Fruit fly (Drosophila melanogaster): ENCODE results near the gene Pex12.
A peak's percentile ranks its signal among the peaks of the same experiment; 100 is the strongest.

The Pex12 gene

dm6 chr2L:865851-866250 lies 50.1 kb downstream of the Pex12 start (continued):
- TF ChIP-seq crp (GFP tag; optimal IDR thresholded peaks at IDR 0.05), result peak in 1 of 2 experiments; percentile 66
- TF ChIP-seq Hmx (GFP tag; optimal IDR thresholded peaks at IDR 0.05), result peak; percentile 92
- no peak for TF ChIP-seq vnd (GFP tag; IDR thresholded peaks at IDR 0.05; ENCODE audit: partially characterized antibody)
- peak; percentile 93 for TF ChIP-seq odd (GFP tag; optimal IDR thresholded peaks at IDR 0.05)
- peak; percentile 98 for TF ChIP-seq lab (GFP tag; optimal IDR thresholded peaks at IDR 0.05)
- peak; percentile 48 for TF ChIP-seq CG9797 (GFP tag; optimal IDR thresholded peaks at IDR 0.05)
- TF ChIP-seq ato (GFP tag; IDR thresholded peaks at IDR 0.05; ENCODE audit: partially characterized antibody), result no peak
- peak; percentile 89 for TF ChIP-seq pb (GFP tag; optimal IDR thresholded peaks at IDR 0.05)
- TF ChIP-seq CG15269 (tag; optimal IDR thresholded peaks at IDR 0.05), result peak; percentile 96
- TF ChIP-seq CG2199 (GFP tag; IDR thresholded peaks at IDR 0.05), result peak; percentile 96
- peak; percentile 93 for TF ChIP-seq fu2 (GFP tag; optimal IDR thresholded peaks at IDR 0.05)
- TF ChIP-seq ash1 (GFP tag; optimal IDR thresholded peaks at IDR 0.05), result peak; percentile 92
- peak; percentile 87 for TF ChIP-seq CG18764 (GFP tag; optimal IDR thresholded peaks at IDR 0.05)
- peak; percentile 80 for TF ChIP-seq CG6765 (GFP tag; optimal IDR thresholded peaks at IDR 0.05)
- TF ChIP-seq Atf3 (GFP tag; optimal IDR thresholded peaks at IDR 0.05), result peak; percentile 87
- TF ChIP-seq jing (GFP tag; optimal IDR thresholded peaks at IDR 0.05), result peak; percentile 94
- peak; percentile 89 for TF ChIP-seq ro (GFP tag; IDR thresholded peaks at IDR 0.05)
- TF ChIP-seq CG11398 (GFP tag; optimal IDR thresholded peaks at IDR 0.05), result peak; percentile 84
- peak; percentile 91 for TF ChIP-seq en (GFP tag; optimal IDR thresholded peaks at IDR 0.05)
- peak; percentile 96 for TF ChIP-seq bab2 (GFP tag; optimal IDR thresholded peaks at IDR 0.05)
- TF ChIP-seq Rfx (GFP tag; IDR thresholded peaks at IDR 0.05), result peak; percentile 98
- TF ChIP-seq Lpt (GFP tag; optimal IDR thresholded peaks at IDR 0.05), result no peak
- TF ChIP-seq tna (GFP tag; IDR thresholded peaks at IDR 0.05; ENCODE audit: partially characterized antibody), result no peak
- TF ChIP-seq Chrac-16 (GFP tag; optimal IDR thresholded peaks at IDR 0.05), result peak; percentile 96
- TF ChIP-seq dpn (GFP tag; optimal IDR thresholded peaks at IDR 0.05), result peak; percentile 97 to 98
- peak; percentile 93 for TF ChIP-seq CG4707 (GFP tag; optimal IDR thresholded peaks at IDR 0.05)
- peak; percentile 97 for TF ChIP-seq Ada2b (GFP tag; IDR thresholded peaks at IDR 0.05)
- peak; percentile 88 for TF ChIP-seq kay (GFP tag; optimal IDR thresholded peaks at IDR 0.05)
- TF ChIP-seq ssp (GFP tag; IDR thresholded peaks at IDR 0.05), result peak; percentile 90
- TF ChIP-seq CG3847 (GFP tag; IDR thresholded peaks at IDR 0.05), result peak; percentile 95
- TF ChIP-seq ac (GFP tag; optimal IDR thresholded peaks at IDR 0.05), result peak; percentile 84
- TF ChIP-seq Neu2 (GFP tag; optimal IDR thresholded peaks at IDR 0.05; ENCODE audit: borderline replicate concordance), result peak; percentile 63
- TF ChIP-seq tx (GFP tag; optimal IDR thresholded peaks at IDR 0.05), result peak; percentile 93
- peak; percentile 100 for TF ChIP-seq Med (GFP tag)
- TF ChIP-seq CG7963 (GFP tag; IDR thresholded peaks at IDR 0.05; ENCODE audit: partially characterized antibody), result no peak
- peak; percentile 62 for TF ChIP-seq MESR4 (GFP tag; optimal IDR thresholded peaks at IDR 0.05)
- peak; percentile 65 for TF ChIP-seq CkIIα-i1 (GFP tag; IDR thresholded peaks at IDR 0.05)
- TF ChIP-seq Sry-δ (GFP tag; optimal IDR thresholded peaks at IDR 0.05), result peak; percentile 70
- TF ChIP-seq Sry-β (GFP tag; optimal IDR thresholded peaks at IDR 0.05), result peak; percentile 52
- TF ChIP-seq dysf (GFP tag; IDR thresholded peaks at IDR 0.05), result peak; percentile 97
- TF ChIP-seq CG11247 (GFP tag; IDR thresholded peaks at IDR 0.05), result peak; percentile 95
- TF ChIP-seq CG13287 (GFP tag; IDR thresholded peaks at IDR 0.05; ENCODE audit: partially characterized antibody), result no peak
- peak; percentile 89 for TF ChIP-seq CG17186 (GFP tag; optimal IDR thresholded peaks at IDR 0.05)
- peak; percentile 86 for TF ChIP-seq NC2α (GFP tag; optimal IDR thresholded peaks at IDR 0.05)
- peak; percentile 94 for TF ChIP-seq sim (GFP tag; IDR thresholded peaks at IDR 0.05)
- peak; percentile 96 for TF ChIP-seq NC2β (GFP tag; optimal IDR thresholded peaks at IDR 0.05)
- TF ChIP-seq ftz-f1 (GFP tag; optimal IDR thresholded peaks at IDR 0.05), result peak; percentile 79
- TF ChIP-seq sd (tag; optimal IDR thresholded peaks at IDR 0.05), result peak; percentile 100
- TF ChIP-seq unpg (GFP tag; optimal IDR thresholded peaks at IDR 0.05), result peak; percentile 97
- TF ChIP-seq Hr78 (GFP tag; optimal IDR thresholded peaks at IDR 0.05), result peak in 1 of 2 experiments; percentile 94
- TF ChIP-seq C15 (GFP tag; IDR thresholded peaks at IDR 0.05), result peak; percentile 94
